Fruit fly (Drosophila melanogaster) whole organism, embryonic: ENCODE data around the gene CG13386.

Experiments
- Aef1 ChIP-seq: fragments of 200-800 bp; sonication (Bioruptor generic); IDR thresholded peaks from 3 replicates; pipeline ENCODE4 v1.3.6; 2022; ENCODE audit warnings: missing biosample characterization, missing genetic modification characterization
- Bgb ChIP-seq: fragments of 200-800 bp; sonication (Bioruptor generic); IDR thresholded peaks from 2 replicates; pipeline ENCODE4 v1.3.6; 2022; ENCODE audit warnings: missing biosample characterization, missing genetic modification characterization; ENCODE audit not compliant: partially characterized antibody
- BtbVII ChIP-seq: fragments of 200-800 bp; sonication (Bioruptor generic); optimal IDR thresholded peaks from 3 replicates; lab custom pipeline; 2017; ENCODE audit warnings: missing biosample characterization, mild to moderate bottlenecking, missing genetic modification characterization
- C15 ChIP-seq: fragments of 200-800 bp; sonication (Bioruptor generic); IDR thresholded peaks from 3 replicates; pipeline ENCODE4 v1.3.6; 2022; ENCODE audit warnings: missing biosample characterization, missing genetic modification characterization
- CG10267 ChIP-seq: fragments of 200-800 bp; sonication (Bioruptor generic); optimal IDR thresholded peaks from 2 replicates; lab custom pipeline; 2018; ENCODE audit warnings: missing biosample characterization, mild to moderate bottlenecking, missing genetic modification characterization, moderate library complexity
- CG11695 ChIP-seq: fragments of 200-800 bp; sonication (Bioruptor generic); IDR thresholded peaks from 3 replicates; pipeline ENCODE4 v1.3.6; 2022; ENCODE audit warnings: missing biosample characterization, missing genetic modification characterization
- CG12155 ChIP-seq: fragments of 200-800 bp; sonication (Bioruptor generic); optimal IDR thresholded peaks from 3 replicates; lab custom pipeline; 2016; ENCODE audit warnings: missing biosample characterization, missing genetic modification characterization
- CG1603 ChIP-seq: fragments of 200-800 bp; sonication (Bioruptor generic); optimal IDR thresholded peaks from 2 replicates; lab custom pipeline; 2019; ENCODE audit warnings: missing biosample characterization, mild to moderate bottlenecking, missing genetic modification characterization, moderate library complexity
- CG1647 ChIP-seq: fragments of 200-800 bp; sonication (Bioruptor generic); optimal IDR thresholded peaks from 3 replicates; lab custom pipeline; 2016; ENCODE audit warnings: missing biosample characterization, missing genetic modification characterization
- CG18262 ChIP-seq: fragments of 200-800 bp; optimal IDR thresholded peaks from 3 replicates; lab custom pipeline; 2019; ENCODE audit warnings: missing biosample characterization, mild to moderate bottlenecking, missing genetic modification characterization, moderate library complexity
- CG2712 ChIP-seq: fragments of 200-800 bp; optimal IDR thresholded peaks from 3 replicates; lab custom pipeline; 2019; ENCODE audit warnings: missing biosample characterization, mild to moderate bottlenecking, missing genetic modification characterization, moderate library complexity
- CG34422 ChIP-seq: fragments of 200-800 bp; sonication (Bioruptor generic); IDR thresholded peaks from 3 replicates; pipeline ENCODE4 v1.3.6; 2022; ENCODE audit warnings: missing biosample characterization, missing genetic modification characterization
- CG43689 ChIP-seq: fragments of 200-800 bp; sonication (Bioruptor generic); IDR thresholded peaks from 2 replicates; pipeline ENCODE4 v1.3.6; 2022; ENCODE audit warnings: missing biosample characterization, missing genetic modification characterization
- CG4854 ChIP-seq: fragments of 200-800 bp; sonication (Bioruptor generic); optimal IDR thresholded peaks from 2 replicates; lab custom pipeline; 2016; ENCODE audit warnings: missing biosample characterization, missing genetic modification characterization, inconsistent platforms
- CG8290 ChIP-seq, 3 experiments: fragments of 200-800 bp; sonication (Bioruptor generic); optimal IDR thresholded peaks; 2 replicates each; lab custom pipeline; 2016 to 2019; ENCODE audit warnings: missing biosample characterization in 3 of 3, missing genetic modification characterization in 3 of 3, mild to moderate bottlenecking in 2 of 3, moderate library complexity in 1 of 3
- CG8359 ChIP-seq: fragments of 200-800 bp; sonication (Bioruptor generic); optimal IDR thresholded peaks from 2 replicates; lab custom pipeline; 2017; ENCODE audit warnings: missing biosample characterization, mild to moderate bottlenecking, missing genetic modification characterization, borderline replicate concordance
- CG9215 ChIP-seq: fragments of 200-800 bp; sonication (Bioruptor generic); IDR thresholded peaks from 2 replicates; pipeline ENCODE4 v1.3.6; 2022; ENCODE audit warnings: missing biosample characterization, missing genetic modification characterization
- CG9932 ChIP-seq: fragments of 200-800 bp; sonication (Bioruptor generic); IDR thresholded peaks from 2 replicates; pipeline ENCODE4 v1.3.6; 2022; ENCODE audit warnings: missing biosample characterization, missing genetic modification characterization
- Hey ChIP-seq: fragments of 200-800 bp; sonication (Bioruptor generic); optimal IDR thresholded peaks from 3 replicates; lab custom pipeline; 2018; ENCODE audit warnings: missing biosample characterization, mild to moderate bottlenecking, missing genetic modification characterization
- Hsf ChIP-seq: fragments of 200-800 bp; sonication (Bioruptor generic); optimal IDR thresholded peaks from 3 replicates; lab custom pipeline; 2016; ENCODE audit warnings: missing biosample characterization, missing genetic modification characterization
- Kr ChIP-seq: fragments of 200-800 bp; sonication (Bioruptor generic); optimal IDR thresholded peaks from 2 replicates; lab custom pipeline; 2017; ENCODE audit warnings: missing biosample characterization, mild to moderate bottlenecking, missing genetic modification characterization
- Mad ChIP-seq: fragments of 200-800 bp; sonication (Bioruptor generic); optimal IDR thresholded peaks from 2 replicates; lab custom pipeline; 2016; ENCODE audit warnings: missing biosample characterization, missing genetic modification characterization
- Med ChIP-seq: fragments of 200-800 bp; sonication (Bioruptor generic); peaks from one replicate; lab custom pipeline; 2016; ENCODE audit warnings: missing biosample characterization, missing genetic modification characterization, mild to moderate bottlenecking, inconsistent platforms, moderate library complexity
- Mes4 ChIP-seq: fragments of 200-800 bp; sonication (Bioruptor generic); optimal IDR thresholded peaks from 2 replicates; lab custom pipeline; 2016; ENCODE audit warnings: missing biosample characterization, missing genetic modification characterization
- NFAT ChIP-seq: fragments of 200-800 bp; sonication (Bioruptor generic); IDR thresholded peaks from 2 replicates; pipeline ENCODE4 v1.3.6; 2022; ENCODE audit warnings: missing biosample characterization, missing genetic modification characterization
- Ptx1 ChIP-seq: fragments of 200-800 bp; sonication (Bioruptor generic); IDR thresholded peaks from 2 replicates; pipeline ENCODE4 v1.3.6; 2022; ENCODE audit warnings: missing biosample characterization, missing genetic modification characterization
- Trl ChIP-seq, 3 experiments: fragments of >200 bp in 2 of 3; fragments of 200-800 bp in 1 of 3; sonication (Bioruptor generic) in 1 of 3; optimal IDR thresholded peaks; 2 replicates in 1 of 3; 3 replicates in 2 of 3; lab custom pipeline; 2016 to 2017; ENCODE audit warnings: missing biosample characterization in 1 of 3, missing genetic modification characterization in 1 of 3
- abd-A ChIP-seq: fragments of 200-800 bp; sonication (Bioruptor generic); optimal IDR thresholded peaks from 3 replicates; lab custom pipeline; 2019; ENCODE audit warnings: missing biosample characterization, mild to moderate bottlenecking, missing genetic modification characterization, moderate library complexity
- aop ChIP-seq: fragments of 200-800 bp; sonication (Bioruptor generic); IDR thresholded peaks from 2 replicates; pipeline ENCODE4 v1.3.6; 2022; ENCODE audit warnings: missing biosample characterization, missing genetic modification characterization
- bbx ChIP-seq: fragments of 200-800 bp; sonication (Bioruptor generic); IDR thresholded peaks from 2 replicates; pipeline ENCODE4 v1.3.6; 2022; ENCODE audit warnings: missing biosample characterization, missing genetic modification characterization; ENCODE audit not compliant: partially characterized antibody
- dm ChIP-seq: fragments of 200-800 bp; sonication (Bioruptor generic); optimal IDR thresholded peaks from 3 replicates; lab custom pipeline; 2016; ENCODE audit warnings: missing biosample characterization, missing genetic modification characterization
- fd102C ChIP-seq: fragments of 200-800 bp; sonication (Bioruptor generic); optimal IDR thresholded peaks from 2 replicates; lab custom pipeline; 2018; ENCODE audit warnings: missing biosample characterization, mild to moderate bottlenecking, missing genetic modification characterization, moderate library complexity
- gsb-n ChIP-seq: fragments of 200-800 bp; sonication (Bioruptor generic); optimal IDR thresholded peaks from 3 replicates; lab custom pipeline; 2018; ENCODE audit warnings: missing biosample characterization, mild to moderate bottlenecking, missing genetic modification characterization
- h ChIP-seq: fragments of >200 bp; optimal IDR thresholded peaks from 2 replicates; lab custom pipeline; 2017
- her ChIP-seq: fragments of 200-800 bp; sonication (Bioruptor generic); optimal IDR thresholded peaks from 2 replicates; lab custom pipeline; 2016; ENCODE audit warnings: missing biosample characterization, missing genetic modification characterization
- lmd ChIP-seq: fragments of 200-800 bp; sonication (Bioruptor generic); IDR thresholded peaks from 2 replicates; pipeline ENCODE4 v1.3.6; 2022; ENCODE audit warnings: missing biosample characterization, missing genetic modification characterization
- odd ChIP-seq: fragments of 200-800 bp; sonication (Bioruptor generic); optimal IDR thresholded peaks from 2 replicates; lab custom pipeline; 2017; ENCODE audit warnings: missing biosample characterization, mild to moderate bottlenecking, missing genetic modification characterization
- pfk ChIP-seq: fragments of 200-800 bp; sonication (Bioruptor generic); optimal IDR thresholded peaks from 2 replicates; lab custom pipeline; 2018; ENCODE audit warnings: missing biosample characterization, mild to moderate bottlenecking, missing genetic modification characterization, moderate library complexity
- phol ChIP-seq: fragments of 200-800 bp; sonication (Bioruptor generic); optimal IDR thresholded peaks from 3 replicates; lab custom pipeline; 2018; ENCODE audit warnings: missing biosample characterization, mild to moderate bottlenecking, missing genetic modification characterization, moderate library complexity
- pros ChIP-seq: fragments of 200-800 bp; sonication (Bioruptor generic); optimal IDR thresholded peaks from 3 replicates; lab custom pipeline; 2019; ENCODE audit warnings: missing biosample characterization, mild to moderate bottlenecking, missing genetic modification characterization, moderate library complexity
- pzg ChIP-seq: fragments of 200-800 bp; sonication (Bioruptor generic); optimal IDR thresholded peaks from 3 replicates; lab custom pipeline; 2018; ENCODE audit warnings: missing biosample characterization, mild to moderate bottlenecking, missing genetic modification characterization, moderate library complexity
- ranshi ChIP-seq: fragments of 200-800 bp; sonication (Bioruptor generic); IDR thresholded peaks from 2 replicates; pipeline ENCODE4 v1.3.6; 2022; ENCODE audit warnings: missing biosample characterization, missing genetic modification characterization
- repo ChIP-seq: fragments of 200-800 bp; sonication (Bioruptor generic); optimal IDR thresholded peaks from 2 replicates; lab custom pipeline; 2016; ENCODE audit warnings: missing biosample characterization, missing genetic modification characterization
- row ChIP-seq: fragments of 200-800 bp; sonication (Bioruptor generic); IDR thresholded peaks from 3 replicates; pipeline ENCODE4 v1.3.6; 2022; ENCODE audit warnings: missing biosample characterization, missing genetic modification characterization
- sens ChIP-seq: fragments of 200-800 bp; sonication (Bioruptor generic); peaks from one replicate; lab custom pipeline; 2016; ENCODE audit warnings: missing biosample characterization, missing genetic modification characterization
- sim ChIP-seq: fragments of 200-800 bp; sonication (Bioruptor generic); IDR thresholded peaks from 2 replicates; pipeline ENCODE4 v1.3.6; 2022; ENCODE audit warnings: missing biosample characterization, missing genetic modification characterization
- tap ChIP-seq: fragments of 200-800 bp; optimal IDR thresholded peaks from 3 replicates; lab custom pipeline; 2019; ENCODE audit warnings: missing biosample characterization, mild to moderate bottlenecking, missing genetic modification characterization, moderate library complexity
- tup ChIP-seq: fragments of 200-800 bp; sonication (Bioruptor generic); optimal IDR thresholded peaks from 2 replicates; lab custom pipeline; 2016; ENCODE audit warnings: missing biosample characterization, mild to moderate bottlenecking, missing genetic modification characterization, moderate library complexity
- wdn ChIP-seq: fragments of 200-800 bp; sonication (Bioruptor generic); IDR thresholded peaks from 2 replicates; pipeline ENCODE4 v1.3.6; 2022; ENCODE audit warnings: missing biosample characterization, missing genetic modification characterization
- zen ChIP-seq: fragments of 200-800 bp; sonication (Bioruptor generic); optimal IDR thresholded peaks from 3 replicates; lab custom pipeline; 2018; ENCODE audit warnings: missing biosample characterization, mild to moderate bottlenecking, missing genetic modification characterization, moderate library complexity

Gene CG13386

DNA sequence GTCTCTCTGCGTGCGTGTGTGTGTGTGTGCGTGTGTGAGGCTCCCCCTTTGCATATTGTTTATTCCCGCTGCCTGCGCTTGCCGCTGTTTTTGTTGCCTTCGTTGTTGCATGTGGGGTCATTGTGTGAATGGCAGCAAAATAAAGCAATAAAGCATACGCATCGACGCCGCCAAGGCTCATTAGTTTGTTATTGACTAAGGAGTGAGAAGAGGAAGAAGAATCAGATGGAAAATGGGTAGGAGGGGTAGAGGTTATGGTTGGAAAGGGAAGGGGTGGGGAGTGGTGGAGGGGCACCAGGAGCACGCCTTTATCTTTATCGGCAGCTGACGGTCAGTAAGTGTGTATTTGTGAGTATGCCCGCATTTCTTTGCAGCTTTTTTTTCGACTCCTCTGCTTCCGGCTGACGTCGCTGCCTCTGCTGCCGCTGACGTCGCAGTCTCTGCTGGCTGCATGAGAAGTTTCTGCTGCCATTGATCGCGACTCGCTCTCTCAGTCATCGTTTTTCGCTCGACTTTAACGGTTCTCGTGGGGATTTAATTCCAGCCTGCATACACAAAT, 20.6 kb downstream of the CG13386 start (continued):
- TF ChIP-seq Trl (optimal IDR thresholded peaks at IDR 0.05; lab: Kevin White, UChicago) (no peak), Trl (GFP tag; optimal IDR thresholded peaks at IDR 0.05; lab: Kevin White, UChicago) (no peak), CG8359 (no peak), Bgb (GFP tag; lab: Robert Waterston, UW) (no peak), NFAT (no peak), Hsf (no peak), Ptx1 (GFP tag; lab: Robert Waterston, UW) (no peak), Mes4 (GFP tag; lab: Kevin White, UChicago) (no peak), Kr (GFP tag; lab: Kevin White, UChicago) (peak; percentile 52), Mad (no peak), CG34422 (GFP tag; lab: Robert Waterston, UW) (no peak), wdn (GFP tag; lab: Robert Waterston, UW) (no peak), CG4854 (GFP tag; lab: Kevin White, UChicago) (no peak), pfk (GFP tag; lab: Kevin White, UChicago) (no peak), bbx (GFP tag; lab: Robert Waterston, UW) (no peak), h (lab: Kevin White, UChicago) (no peak), zen (tag; lab: Kevin White, UChicago) (no peak), pros (peak; percentile 77), Hey (tag; lab: Kevin White, UChicago) (no peak), repo (GFP tag; lab: Kevin White, UChicago) (no peak), CG43689 (GFP tag; lab: Robert Waterston, UW) (no peak), dm (GFP tag; lab: Kevin White, UChicago) (no peak), CG10267 (tag; lab: Kevin White, UChicago) (no peak), gsb-n (tag; lab: Kevin White, UChicago) (peak; percentile 38), pzg (GFP tag; lab: Kevin White, UChicago) (no peak), her (GFP tag; lab: Kevin White, UChicago) (no peak), CG2712 (tag; lab: Kevin White, UChicago) (no peak), CG1647 (GFP tag; lab: Kevin White, UChicago) (no peak), BtbVII (GFP tag; lab: Kevin White, UChicago) (no peak), odd (GFP tag; lab: Kevin White, UChicago) (peak; percentile 36), CG11695 (GFP tag; lab: Robert Waterston, UW) (no peak), row (GFP tag; lab: Robert Waterston, UW) (no peak), CG9215 (GFP tag; lab: Robert Waterston, UW) (no peak), phol (no peak), CG12155 (no peak), fd102C (no peak), Aef1 (GFP tag; lab: Robert Waterston, UW) (no peak), sens (GFP tag; lab: Kevin White, UChicago) (peak; percentile 22), lmd (GFP tag; lab: Robert Waterston, UW) (no peak), abd-A (tag; lab: Kevin White, UChicago) (peak; percentile 1), CG8290 (GFP tag; optimal IDR thresholded peaks at IDR 0.05; lab: Kevin White, UChicago) (no peak), CG8290 (tag; optimal IDR thresholded peaks at IDR 0.05; lab: Kevin White, UChicago) (no peak), sim (no peak), CG1603 (tag; lab: Kevin White, UChicago) (no peak), CG9932 (GFP tag; lab: Robert Waterston, UW) (no peak), Med (GFP tag; lab: Kevin White, UChicago) (peak; percentile 1), tup (GFP tag; lab: Kevin White, UChicago) (no peak), tap (no peak), ranshi (no peak), CG18262 (tag; lab: Kevin White, UChicago) (no peak), C15 (GFP tag; lab: Robert Waterston, UW) (no peak), aop (GFP tag; lab: Robert Waterston, UW) (peak; percentile 34; the same call in 1 of the 2 replicates)
